Fruit fly (Drosophila melanogaster) whole organism, embryonic: Measurements from ENCODE around the gene blot.

Experiments used
- Atf3 ChIP-seq: fragments of 200-800 bp; sonication (Bioruptor generic); optimal IDR thresholded peaks from 3 replicates; lab custom pipeline; 2016; ENCODE audit warnings: missing biosample characterization, missing genetic modification characterization
- BEAF-32 ChIP-seq: fragments of 200-800 bp; sonication (Bioruptor generic); optimal IDR thresholded peaks from 3 replicates; lab custom pipeline; 2017; ENCODE audit warnings: missing biosample characterization, missing genetic modification characterization, mild to moderate bottlenecking, moderate library complexity, missing genetic modification reagents
- CG13287 ChIP-seq: fragments of 200-800 bp; sonication (Bioruptor generic); IDR thresholded peaks from 2 replicates; pipeline ENCODE4 v1.3.6; 2022; ENCODE audit warnings: missing biosample characterization, missing genetic modification characterization; ENCODE audit not compliant: partially characterized antibody
- CG15514 ChIP-seq: fragments of 200-800 bp; sonication (Bioruptor generic); optimal IDR thresholded peaks from 3 replicates; lab custom pipeline; 2017; ENCODE audit warnings: missing biosample characterization, missing genetic modification characterization, mild to moderate bottlenecking, moderate library complexity, missing genetic modification reagents
- CG1603 ChIP-seq: fragments of 200-800 bp; sonication (Bioruptor generic); optimal IDR thresholded peaks from 2 replicates; lab custom pipeline; 2019; ENCODE audit warnings: missing biosample characterization, mild to moderate bottlenecking, missing genetic modification characterization, moderate library complexity
- CG18619 ChIP-seq: fragments of 200-800 bp; sonication (Bioruptor generic); optimal IDR thresholded peaks from 3 replicates; lab custom pipeline; 2017; ENCODE audit warnings: missing biosample characterization, mild to moderate bottlenecking, missing genetic modification characterization
- CG2116 ChIP-seq: fragments of 200-800 bp; sonication (Bioruptor generic); optimal IDR thresholded peaks from 3 replicates; lab custom pipeline; 2018; ENCODE audit warnings: missing biosample characterization, mild to moderate bottlenecking, missing genetic modification characterization
- CG2712 ChIP-seq: fragments of 200-800 bp; optimal IDR thresholded peaks from 3 replicates; lab custom pipeline; 2019; ENCODE audit warnings: missing biosample characterization, mild to moderate bottlenecking, missing genetic modification characterization, moderate library complexity
- CG33213 ChIP-seq: fragments of 200-800 bp; sonication (Bioruptor generic); optimal IDR thresholded peaks from 3 replicates; lab custom pipeline; 2016; ENCODE audit warnings: missing biosample characterization, missing genetic modification characterization
- CG3407 ChIP-seq: fragments of 200-800 bp; sonication (Bioruptor generic); optimal IDR thresholded peaks from 2 replicates; lab custom pipeline; 2018; ENCODE audit warnings: missing biosample characterization, mild to moderate bottlenecking, missing genetic modification characterization
- CG34224 ChIP-seq: fragments of 200-800 bp; sonication (Bioruptor generic); IDR thresholded peaks from 3 replicates; pipeline ENCODE4 v1.3.6; 2022; ENCODE audit warnings: missing biosample characterization, missing genetic modification characterization; ENCODE audit not compliant: partially characterized antibody
- CG3838 ChIP-seq: fragments of 200-800 bp; sonication (Bioruptor generic); optimal IDR thresholded peaks from 3 replicates; lab custom pipeline; 2016; ENCODE audit warnings: missing biosample characterization, missing genetic modification characterization
- CG4360 ChIP-seq: fragments of 200-800 bp; sonication (Bioruptor generic); IDR thresholded peaks from 2 replicates; pipeline ENCODE4 v1.3.6; 2022; ENCODE audit warnings: missing biosample characterization, missing genetic modification characterization
- CG4617 ChIP-seq: fragments of 200-800 bp; sonication (Bioruptor generic); optimal IDR thresholded peaks from 3 replicates; lab custom pipeline; 2016; ENCODE audit warnings: missing biosample characterization, missing genetic modification characterization, borderline replicate concordance
- CG4854 ChIP-seq: fragments of 200-800 bp; sonication (Bioruptor generic); optimal IDR thresholded peaks from 2 replicates; lab custom pipeline; 2016; ENCODE audit warnings: missing biosample characterization, missing genetic modification characterization, inconsistent platforms
- CG6813 ChIP-seq: fragments of 200-800 bp; sonication (Bioruptor generic); optimal IDR thresholded peaks from 2 replicates; lab custom pipeline; 2017; ENCODE audit warnings: missing biosample characterization, missing genetic modification characterization, mild to moderate bottlenecking, moderate library complexity, missing genetic modification reagents
- CG8290 ChIP-seq, 3 experiments: fragments of 200-800 bp; sonication (Bioruptor generic); optimal IDR thresholded peaks; 2 replicates each; lab custom pipeline; 2016 to 2019; ENCODE audit warnings: missing biosample characterization in 3 of 3, missing genetic modification characterization in 3 of 3, mild to moderate bottlenecking in 2 of 3, moderate library complexity in 1 of 3
- CG8765 ChIP-seq: fragments of 200-800 bp; sonication (Bioruptor generic); IDR thresholded peaks from 2 replicates; pipeline ENCODE4 v1.3.6; 2022; ENCODE audit warnings: missing biosample characterization, missing genetic modification characterization
- CG8924 ChIP-seq: fragments of 200-800 bp; optimal IDR thresholded peaks from 3 replicates; lab custom pipeline; 2019; ENCODE audit warnings: missing biosample characterization, mild to moderate bottlenecking, missing genetic modification characterization, moderate library complexity
- CG9215 ChIP-seq: fragments of 200-800 bp; sonication (Bioruptor generic); IDR thresholded peaks from 2 replicates; pipeline ENCODE4 v1.3.6; 2022; ENCODE audit warnings: missing biosample characterization, missing genetic modification characterization
- CTCF ChIP-seq: fragments of 200-800 bp; sonication (Bioruptor generic); optimal IDR thresholded peaks from 2 replicates; lab custom pipeline; 2017; ENCODE audit warnings: missing biosample characterization, mild to moderate bottlenecking, missing genetic modification characterization, moderate library complexity
- Dll ChIP-seq: fragments of 200-800 bp; sonication (Bioruptor generic); IDR thresholded peaks from 4 replicates; pipeline ENCODE4 v1.3.6; 2022; ENCODE audit warnings: missing biosample characterization, missing genetic modification characterization; ENCODE audit not compliant: partially characterized antibody
- Ets97D ChIP-seq: fragments of 200-800 bp; sonication (Bioruptor generic); optimal IDR thresholded peaks from 3 replicates; lab custom pipeline; 2016; ENCODE audit warnings: missing biosample characterization, missing genetic modification characterization
- Hey ChIP-seq: fragments of 200-800 bp; sonication (Bioruptor generic); optimal IDR thresholded peaks from 3 replicates; lab custom pipeline; 2018; ENCODE audit warnings: missing biosample characterization, mild to moderate bottlenecking, missing genetic modification characterization
- HmgZ ChIP-seq: fragments of 200-800 bp; sonication (Bioruptor generic); optimal IDR thresholded peaks from 2 replicates; lab custom pipeline; 2018; ENCODE audit warnings: missing biosample characterization, mild to moderate bottlenecking, missing genetic modification characterization
- Hsf ChIP-seq: fragments of 200-800 bp; sonication (Bioruptor generic); optimal IDR thresholded peaks from 3 replicates; lab custom pipeline; 2016; ENCODE audit warnings: missing biosample characterization, missing genetic modification characterization
- Lhr ChIP-seq: fragments of 200-800 bp; sonication (Bioruptor generic); optimal IDR thresholded peaks from 3 replicates; lab custom pipeline; 2017; ENCODE audit warnings: mild to moderate bottlenecking, missing biosample characterization, missing genetic modification reagents, missing genetic modification characterization
- MBD-R2 ChIP-seq: fragments of 200-800 bp; sonication (Bioruptor generic); IDR thresholded peaks from 2 replicates; pipeline ENCODE4 v1.3.6; 2022; ENCODE audit warnings: missing biosample characterization, missing genetic modification characterization
- Myb ChIP-seq: fragments of 200-800 bp; sonication (Bioruptor generic); optimal IDR thresholded peaks from 2 replicates; lab custom pipeline; 2016; ENCODE audit warnings: missing biosample characterization, missing genetic modification characterization
- Opbp ChIP-seq: fragments of 200-800 bp; sonication (Bioruptor generic); IDR thresholded peaks from 3 replicates; pipeline ENCODE4 v1.3.6; 2022; ENCODE audit warnings: missing biosample characterization, missing genetic modification characterization; ENCODE audit not compliant: partially characterized antibody
- Rfx ChIP-seq: fragments of 200-800 bp; sonication (Bioruptor generic); IDR thresholded peaks from 2 replicates; pipeline ENCODE4 v1.3.6; 2022; ENCODE audit warnings: missing biosample characterization, missing genetic modification characterization
- Sry-δ ChIP-seq: fragments of 200-800 bp; sonication (Bioruptor generic); optimal IDR thresholded peaks from 2 replicates; lab custom pipeline; 2016; ENCODE audit warnings: missing biosample characterization, missing genetic modification characterization
- Usf ChIP-seq: fragments of 200-800 bp; sonication (Bioruptor generic); optimal IDR thresholded peaks from 2 replicates; lab custom pipeline; 2017; ENCODE audit warnings: missing genotype, missing biosample characterization, missing genetic modification characterization
- Xbp1 ChIP-seq: fragments of 200-800 bp; sonication (Bioruptor generic); optimal IDR thresholded peaks from 3 replicates; lab custom pipeline; 2016; ENCODE audit warnings: missing biosample characterization, mild to moderate bottlenecking, missing genetic modification characterization
- ab ChIP-seq: fragments of 200-800 bp; sonication (Bioruptor generic); optimal IDR thresholded peaks from 2 replicates; lab custom pipeline; 2016; ENCODE audit warnings: missing biosample characterization, missing genetic modification characterization
- cg ChIP-seq: fragments of 200-800 bp; sonication (Bioruptor generic); optimal IDR thresholded peaks from 3 replicates; lab custom pipeline; 2019; ENCODE audit warnings: missing biosample characterization, mild to moderate bottlenecking, missing genetic modification characterization, moderate library complexity
- chinmo ChIP-seq: fragments of 200-800 bp; sonication (Bioruptor generic); IDR thresholded peaks from 4 replicates; pipeline ENCODE4 v1.3.6; 2022; ENCODE audit warnings: missing biosample characterization, missing genetic modification characterization; ENCODE audit not compliant: partially characterized antibody
- crp ChIP-seq, 2 experiments: fragments of 200-800 bp; sonication (Bioruptor generic); optimal IDR thresholded peaks; 2 replicates in 1 of 2; 3 replicates in 1 of 2; lab custom pipeline; 2017; ENCODE audit warnings: missing biosample characterization in 2 of 2, missing genetic modification characterization in 2 of 2, mild to moderate bottlenecking in 1 of 2, moderate library complexity in 1 of 2
- dm ChIP-seq: fragments of 200-800 bp; sonication (Bioruptor generic); optimal IDR thresholded peaks from 3 replicates; lab custom pipeline; 2016; ENCODE audit warnings: missing biosample characterization, missing genetic modification characterization
- grau ChIP-seq: fragments of 200-800 bp; optimal IDR thresholded peaks from 3 replicates; lab custom pipeline; 2019; ENCODE audit warnings: missing biosample characterization, mild to moderate bottlenecking, missing genetic modification characterization, moderate library complexity
- insv ChIP-seq, 2 experiments: fragments of 200-800 bp; sonication (Bioruptor generic); optimal IDR thresholded peaks; 3 replicates each; lab custom pipeline; 2016 to 2018; ENCODE audit warnings: missing biosample characterization in 2 of 2, missing genetic modification characterization in 2 of 2
- lov ChIP-seq, 2 experiments: fragments of 200-800 bp in 1 of 2; fragments of >200 bp in 1 of 2; sonication (Bioruptor generic) in 1 of 2; IDR thresholded peaks in 1 of 2; optimal IDR thresholded peaks in 1 of 2; 2 replicates in 1 of 2; 3 replicates in 1 of 2; pipeline versions ENCODE4 v1.3.6 to Lab custom; 2017 to 2022; ENCODE audit warnings: missing biosample characterization in 1 of 2, missing genetic modification characterization in 1 of 2
- mam ChIP-seq: fragments of 200-800 bp; sonication (Bioruptor generic); optimal IDR thresholded peaks from 3 replicates; lab custom pipeline; 2016; ENCODE audit warnings: missing biosample characterization, missing genetic modification characterization
- ro ChIP-seq: fragments of 200-800 bp; sonication (Bioruptor generic); IDR thresholded peaks from 2 replicates; pipeline ENCODE4 v1.3.6; 2022; ENCODE audit warnings: missing biosample characterization, missing genetic modification characterization
- row ChIP-seq: fragments of 200-800 bp; sonication (Bioruptor generic); IDR thresholded peaks from 3 replicates; pipeline ENCODE4 v1.3.6; 2022; ENCODE audit warnings: missing biosample characterization, missing genetic modification characterization
- stwl ChIP-seq: fragments of 200-800 bp; sonication (Bioruptor generic); optimal IDR thresholded peaks from 3 replicates; lab custom pipeline; 2018; ENCODE audit warnings: missing biosample characterization, mild to moderate bottlenecking, missing genetic modification characterization, moderate library complexity
- toy ChIP-seq: fragments of 200-800 bp; sonication (Bioruptor generic); IDR thresholded peaks from 2 replicates; pipeline ENCODE4 v1.3.6; 2022; ENCODE audit warnings: missing biosample characterization, missing genetic modification characterization
- trem ChIP-seq: fragments of 200-800 bp; optimal IDR thresholded peaks from 3 replicates; lab custom pipeline; 2019; ENCODE audit warnings: missing biosample characterization, mild to moderate bottlenecking, missing genetic modification characterization, moderate library complexity
- unc-4 ChIP-seq: fragments of 200-800 bp; sonication (Bioruptor generic); IDR thresholded peaks from 2 replicates; pipeline ENCODE4 v1.3.6; 2022; ENCODE audit warnings: missing biosample characterization, missing genetic modification characterization; ENCODE audit not compliant: partially characterized antibody

Gene blot

DNA sequence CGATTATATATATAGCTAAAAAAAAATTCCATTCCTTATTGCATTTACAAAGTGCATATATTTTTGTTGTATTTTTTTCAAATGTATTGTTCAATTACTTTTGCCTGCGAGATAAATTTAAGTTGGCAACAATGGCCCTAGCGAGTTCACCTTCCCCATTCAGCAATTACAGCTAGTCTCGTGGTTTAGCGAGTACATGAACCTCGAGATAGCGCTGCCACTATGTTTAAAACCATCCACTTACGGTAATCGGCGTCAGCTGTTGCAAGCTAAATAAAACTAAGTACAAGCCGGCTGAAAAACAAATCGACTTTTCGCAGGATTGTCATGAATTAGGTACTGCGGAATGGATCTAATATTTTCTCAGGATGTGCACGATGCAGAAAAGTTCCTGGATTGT is 68.5 kb downstream of the blot start (continued):
- TF ChIP-seq Myb (GFP tag; lab: Kevin White, UChicago) (peak; percentile 53), CG8765 (GFP tag; lab: Robert Waterston, UW) (no peak), CG1603 (peak; percentile 90), CG33213 (GFP tag; lab: Kevin White, UChicago) (peak; percentile 41), Dll (GFP tag; lab: Robert Waterston, UW) (peak; percentile 36; the same call in 1 of the 4 replicates), MBD-R2 (peak; percentile 95), Usf (GFP tag; lab: Kevin White, UChicago) (peak; percentile 19), CG18619 (GFP tag; lab: Kevin White, UChicago) (no peak), Atf3 (GFP tag; lab: Kevin White, UChicago) (no peak), HmgZ (tag; lab: Kevin White, UChicago) (peak; percentile 76), Xbp1 (peak; percentile 18), ro (GFP tag; lab: Robert Waterston, UW) (no peak), mam (GFP tag; lab: Kevin White, UChicago) (peak; percentile 11), Hsf (peak; percentile 15), grau (tag; lab: Kevin White, UChicago) (peak; percentile 8), CG4617 (GFP tag; lab: Kevin White, UChicago) (peak; percentile 52), ab (GFP tag; lab: Kevin White, UChicago) (peak; percentile 50), CG3407 (GFP tag; lab: Kevin White, UChicago) (no peak), CG34224 (GFP tag; lab: Robert Waterston, UW) (no peak), Hey (tag; lab: Kevin White, UChicago) (no peak), Sry-δ (GFP tag; lab: Kevin White, UChicago) (peak; percentile 55), CG4854 (GFP tag; lab: Kevin White, UChicago) (peak; percentile 89), CG8290 (GFP tag; optimal IDR thresholded peaks at IDR 0.05; lab: Kevin White, UChicago) (peak; percentile 51), CG8290 (tag; optimal IDR thresholded peaks at IDR 0.05; lab: Kevin White, UChicago) (peak in 1 of 2 experiments; percentile 78), lov (optimal IDR thresholded peaks at IDR 0.05; lab: Kevin White, UChicago) (no peak), lov (GFP tag; IDR thresholded peaks at IDR 0.05; lab: Robert Waterston, UW) (0 out of 3 replicates have a peak, but pooled peaks have one; percentile 5), CG8924 (tag; lab: Kevin White, UChicago) (peak; percentile 64), dm (peak; percentile 79), trem (peak; percentile 95), insv (GFP tag; optimal IDR thresholded peaks at IDR 0.05; lab: Kevin White, UChicago) (peak in 1 of 2 experiments; percentile 26), Ets97D (GFP tag; lab: Kevin White, UChicago) (peak; percentile 50), unc-4 (GFP tag; lab: Robert Waterston, UW) (0 out of 2 replicates have a peak, but pooled peaks have one; percentile 37), Lhr (GFP tag; lab: Kevin White, UChicago) (peak; percentile 76), Rfx (GFP tag; lab: Robert Waterston, UW) (peak; percentile 38), chinmo (GFP tag; lab: Robert Waterston, UW) (0 out of 4 replicates have a peak, but pooled peaks have one; percentile 28), CG2712 (peak; percentile 38), CG9215 (peak; percentile 99), toy (GFP tag; lab: Robert Waterston, UW) (peak; percentile 82), CG15514 (peak; percentile 61), cg (GFP tag; lab: Kevin White, UChicago) (no peak), Opbp (GFP tag; lab: Robert Waterston, UW) (peak; percentile 25; the same call in 2 of the 3 replicates), stwl (tag; lab: Kevin White, UChicago) (peak; percentile 95), BEAF-32 (GFP tag; lab: Kevin White, UChicago) (peak; percentile 44), crp (GFP tag; optimal IDR thresholded peaks at IDR 0.05; lab: Kevin White, UChicago) (peak; percentile 89 to 97), CG4360 (GFP tag; lab: Robert Waterston, UW) (0 out of 2 replicates have a peak, but pooled peaks have one; percentile 26), CG3838 (GFP tag; lab: Kevin White, UChicago) (no peak), row (peak; percentile 41; the same call in 1 of the 3 replicates), CG6813 (GFP tag; lab: Kevin White, UChicago) (no peak), CG13287 (GFP tag; lab: Robert Waterston, UW) (peak; percentile 66), CG2116 (GFP tag; lab: Kevin White, UChicago) (peak; percentile 49), CTCF (GFP tag; lab: Kevin White, UChicago) (peak; percentile 74)
